Fruit fly (Drosophila melanogaster): ENCODE measurements around the gene Sry-delta.

Gene Sry-delta

dm6 chr3R:30005332-30005979, 37.7 kb upstream of the Sry-delta start:
- no peak for TF ChIP-seq tj (GFP tag; optimal IDR thresholded peaks at IDR 0.05)
- no peak for TF ChIP-seq CG12768 (GFP tag; optimal IDR thresholded peaks at IDR 0.05)
- TF ChIP-seq pad (GFP tag; optimal IDR thresholded peaks at IDR 0.05), result no peak
- TF ChIP-seq toe (GFP tag; optimal IDR thresholded peaks at IDR 0.05), result no peak
- TF ChIP-seq ovo (GFP tag; optimal IDR thresholded peaks at IDR 0.05), result no peak
- no peak for TF ChIP-seq kay (GFP tag; ENCODE audit: borderline replicate concordance)
- no peak for TF ChIP-seq CG14711 (tag; optimal IDR thresholded peaks at IDR 0.05)
- TF ChIP-seq CG7045 (GFP tag; optimal IDR thresholded peaks at IDR 0.05), result no peak
- no peak for TF ChIP-seq cnc (optimal IDR thresholded peaks at IDR 0.05)
- no peak for TF ChIP-seq CG11617 (GFP tag; optimal IDR thresholded peaks at IDR 0.05)
- TF ChIP-seq CG7101 (tag; optimal IDR thresholded peaks at IDR 0.05), result no peak
- no peak for TF ChIP-seq cic (GFP tag; optimal IDR thresholded peaks at IDR 0.05)
- no peak for TF ChIP-seq bab1 (GFP tag; optimal IDR thresholded peaks at IDR 0.05)
- TF ChIP-seq Mnt (GFP tag; optimal IDR thresholded peaks at IDR 0.05), result no peak
- no peak for TF ChIP-seq CG1620 (GFP tag; optimal IDR thresholded peaks at IDR 0.05)
- TF ChIP-seq CG5204 (GFP tag; optimal IDR thresholded peaks at IDR 0.05), result no peak
- no peak for TF ChIP-seq Clk (GFP tag; optimal IDR thresholded peaks at IDR 0.05)
- no peak for TF ChIP-seq Hr96 (GFP tag; optimal IDR thresholded peaks at IDR 0.05)

- no peak for TF ChIP-seq pad (GFP tag; optimal IDR thresholded peaks at IDR 0.05)
- TF ChIP-seq Clk (GFP tag; optimal IDR thresholded peaks at IDR 0.05), result no peak
- TF ChIP-seq ovo (GFP tag; optimal IDR thresholded peaks at IDR 0.05), result no peak
- TF ChIP-seq Crg-1 (GFP tag; optimal IDR thresholded peaks at IDR 0.05), result no peak
- TF ChIP-seq cnc (optimal IDR thresholded peaks at IDR 0.05), result no peak
- TF ChIP-seq bab1 (GFP tag; optimal IDR thresholded peaks at IDR 0.05), result no peak
- TF ChIP-seq CG7045 (GFP tag; optimal IDR thresholded peaks at IDR 0.05), result no peak
- TF ChIP-seq Mnt (GFP tag; optimal IDR thresholded peaks at IDR 0.05), result no peak
- TF ChIP-seq CG1620 (GFP tag; optimal IDR thresholded peaks at IDR 0.05), result no peak
- TF ChIP-seq tj (GFP tag; optimal IDR thresholded peaks at IDR 0.05), result no peak
- TF ChIP-seq CG5204 (GFP tag; optimal IDR thresholded peaks at IDR 0.05), result no peak
- no peak for TF ChIP-seq Hr96 (GFP tag; optimal IDR thresholded peaks at IDR 0.05)
- TF ChIP-seq kay (GFP tag; ENCODE audit: borderline replicate concordance), result no peak
- no peak for TF ChIP-seq CG11617 (GFP tag; optimal IDR thresholded peaks at IDR 0.05)
Measured at dm6 chr3R:30009173-30009572, 34.0 kb upstream of the Sry-delta start, which contains the start of gene CG7912. CG7912 (minus strand) TSS chr3R:30009189.

DNA sequence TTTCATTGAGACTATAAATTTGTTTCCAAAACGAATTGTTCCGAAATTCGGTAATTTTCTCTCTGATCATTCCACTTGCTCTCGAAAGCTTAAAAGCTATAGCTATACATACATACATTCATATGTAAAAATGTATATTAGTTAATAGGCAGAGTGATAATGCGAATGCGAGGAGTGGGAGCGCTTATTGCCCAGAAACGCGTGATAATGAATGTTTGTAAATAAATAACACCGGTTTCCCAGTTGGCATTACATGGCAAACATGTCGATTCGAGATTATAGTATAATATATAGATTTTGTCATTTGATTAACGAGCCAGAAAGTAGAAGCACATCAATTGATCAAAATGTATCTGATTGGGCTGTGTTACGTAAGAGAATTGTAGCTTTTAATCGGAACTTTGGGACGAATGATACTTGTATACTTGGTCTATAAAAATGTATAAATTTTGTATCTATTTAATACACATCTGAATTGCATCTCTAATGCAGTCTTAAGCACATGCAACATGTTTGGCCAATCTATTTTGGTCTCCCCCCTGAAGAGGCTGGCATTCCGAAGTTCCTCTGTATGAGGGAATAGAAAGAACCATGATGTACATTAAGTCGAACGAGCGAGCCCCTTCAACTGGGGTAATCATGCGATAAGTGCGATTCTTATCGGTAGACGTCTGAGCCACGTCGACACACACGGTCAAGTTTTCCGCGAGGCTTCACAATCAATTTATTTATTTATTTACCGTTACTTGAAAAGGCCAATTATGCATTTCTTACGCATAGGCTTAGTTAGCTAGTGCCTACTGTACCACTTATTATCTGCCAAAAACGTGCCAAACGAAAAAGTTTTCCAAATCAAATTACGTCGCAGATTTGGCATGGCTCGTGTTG, 30.3 kb upstream of the Sry-delta start:
- peak; percentile 17 for TF ChIP-seq ovo (GFP tag; optimal IDR thresholded peaks at IDR 0.05)
- no peak for TF ChIP-seq CG14711 (tag; optimal IDR thresholded peaks at IDR 0.05)
- peak; percentile 8 for TF ChIP-seq Crg-1 (GFP tag; optimal IDR thresholded peaks at IDR 0.05)
- peak; percentile 35 for TF ChIP-seq Mnt (GFP tag; optimal IDR thresholded peaks at IDR 0.05)
- TF ChIP-seq cic (GFP tag; optimal IDR thresholded peaks at IDR 0.05), result peak; percentile 87
- peak; percentile 22 for TF ChIP-seq tj (GFP tag; optimal IDR thresholded peaks at IDR 0.05)
- TF ChIP-seq Hr96 (GFP tag; optimal IDR thresholded peaks at IDR 0.05), result no peak
- TF ChIP-seq CG11617 (GFP tag; optimal IDR thresholded peaks at IDR 0.05), result peak; percentile 30
- peak; percentile 37 for TF ChIP-seq CG12768 (GFP tag; optimal IDR thresholded peaks at IDR 0.05)
- peak; percentile 1 for TF ChIP-seq CG7101 (tag; optimal IDR thresholded peaks at IDR 0.05)
- no peak for TF ChIP-seq cnc (optimal IDR thresholded peaks at IDR 0.05)
- TF ChIP-seq CG7045 (GFP tag; optimal IDR thresholded peaks at IDR 0.05), result peak; percentile 16
- peak; percentile 13 for TF ChIP-seq pad (GFP tag; optimal IDR thresholded peaks at IDR 0.05)

DNA sequence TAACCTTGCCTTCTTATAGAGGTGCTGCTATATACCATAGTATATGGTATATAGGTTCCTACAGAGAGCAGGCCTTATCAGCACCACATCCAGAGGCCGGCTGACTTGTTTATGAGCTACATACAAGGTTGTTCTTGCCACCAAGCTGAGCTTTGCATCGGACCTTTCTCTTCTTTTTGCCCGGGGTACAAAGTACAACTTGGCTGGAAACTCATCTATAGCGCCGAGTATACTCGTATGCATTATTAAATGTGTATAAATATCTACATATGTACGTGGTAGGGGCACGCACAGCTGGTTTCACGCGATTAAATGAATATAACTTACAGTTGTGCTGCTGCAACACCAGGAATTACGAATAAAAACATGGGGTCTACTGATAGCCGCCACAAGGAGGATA, 29.2 kb upstream of the Sry-delta start:
- TF ChIP-seq CG12768 (GFP tag; optimal IDR thresholded peaks at IDR 0.05) (peak; percentile 37), CG1620 (GFP tag; optimal IDR thresholded peaks at IDR 0.05) (no peak), cic (GFP tag; optimal IDR thresholded peaks at IDR 0.05) (no peak), CG33017 (tag; optimal IDR thresholded peaks at IDR 0.05) (no peak), pad (GFP tag; optimal IDR thresholded peaks at IDR 0.05) (no peak), Crg-1 (GFP tag; optimal IDR thresholded peaks at IDR 0.05) (no peak), kay (GFP tag; ENCODE audit: borderline replicate concordance) (no peak)

DNA sequence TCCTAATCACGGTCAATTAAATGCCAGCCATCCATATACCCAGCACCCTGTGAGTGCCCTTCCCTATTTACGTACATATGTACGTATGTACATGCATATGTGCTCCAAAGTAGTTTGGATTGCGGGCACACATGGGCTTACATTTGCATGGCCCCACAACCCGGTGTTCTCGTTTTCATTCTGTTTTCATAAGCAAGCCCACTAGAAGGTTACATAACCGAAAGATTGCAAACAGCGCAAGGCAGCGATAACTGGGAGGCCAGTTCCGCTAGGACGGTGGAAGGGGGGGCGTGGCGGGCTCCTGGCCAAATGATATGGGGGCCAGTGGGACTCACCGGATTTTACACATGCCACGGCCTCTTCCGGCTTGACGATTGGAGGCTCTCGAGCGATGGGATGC, 28.7 kb upstream of the Sry-delta start:
- TF ChIP-seq cic (GFP tag; optimal IDR thresholded peaks at IDR 0.05) (peak; percentile 49), Mnt (GFP tag; optimal IDR thresholded peaks at IDR 0.05) (no peak)

dm6 chr3R:30014977-30015514, 28.1 kb upstream of the Sry-delta start, which contains the start of gene CG7920:
CG7920 (minus strand) TSS chr3R:30015284.
- TF ChIP-seq kay (GFP tag; ENCODE audit: borderline replicate concordance), result no peak
- TF ChIP-seq cnc (optimal IDR thresholded peaks at IDR 0.05), result peak in 1 of 2 experiments; percentile 62
- TF ChIP-seq ovo (GFP tag; optimal IDR thresholded peaks at IDR 0.05), result no peak
- peak; percentile 68 for TF ChIP-seq Hr96 (GFP tag; optimal IDR thresholded peaks at IDR 0.05)
- peak; percentile 60 for TF ChIP-seq CG14711 (tag; optimal IDR thresholded peaks at IDR 0.05)
- no peak for TF ChIP-seq Clk (GFP tag; optimal IDR thresholded peaks at IDR 0.05)
- peak; percentile 83 for TF ChIP-seq bab1 (GFP tag; optimal IDR thresholded peaks at IDR 0.05)
- peak; percentile 69 for TF ChIP-seq CG7101 (tag; optimal IDR thresholded peaks at IDR 0.05)
- TF ChIP-seq CG5204 (GFP tag; optimal IDR thresholded peaks at IDR 0.05), result no peak
- TF ChIP-seq CG11617 (GFP tag; optimal IDR thresholded peaks at IDR 0.05), result peak; percentile 54
- TF ChIP-seq cic (GFP tag; optimal IDR thresholded peaks at IDR 0.05), result peak; percentile 31
- TF ChIP-seq CG7045 (GFP tag; optimal IDR thresholded peaks at IDR 0.05), result peak; percentile 37
- TF ChIP-seq CG1620 (GFP tag; optimal IDR thresholded peaks at IDR 0.05), result peak; percentile 59
- peak; percentile 7 for TF ChIP-seq toe (GFP tag; optimal IDR thresholded peaks at IDR 0.05)
- peak; percentile 72 for TF ChIP-seq Crg-1 (GFP tag; optimal IDR thresholded peaks at IDR 0.05)
- peak; percentile 37 for TF ChIP-seq Mnt (GFP tag; optimal IDR thresholded peaks at IDR 0.05)
- peak; percentile 67 for TF ChIP-seq pad (GFP tag; optimal IDR thresholded peaks at IDR 0.05)
- TF ChIP-seq CG12768 (GFP tag; optimal IDR thresholded peaks at IDR 0.05), result peak; percentile 41
- peak; percentile 45 for TF ChIP-seq CG33017 (tag; optimal IDR thresholded peaks at IDR 0.05)
- TF ChIP-seq tj (GFP tag; optimal IDR thresholded peaks at IDR 0.05), result no peak

Measured in whole organism, adult.